Worm (Caenorhabditis elegans) whole organism, L1 larva: ENCODE results near the gene fbxb-92.

Experiments used
- C34B4.2 ChIP-seq: sonication (generic microtip); optimal IDR thresholded peaks from 2 replicates; lab custom pipeline; 2017; ENCODE audit warnings: mild to moderate bottlenecking, missing genetic modification characterization, missing compliant biosample characterization
- Y116A8C.19 ChIP-seq: sonication (generic microtip); optimal IDR thresholded peaks from 2 replicates; lab custom pipeline; 2016; ENCODE audit warnings: missing compliant biosample characterization, missing genetic modification characterization, borderline replicate concordance
- ceh-82 ChIP-seq, 3 experiments: fragments of 150-350 bp in 1 of 3; sonication (generic microtip) in 2 of 3; optimal IDR thresholded peaks; 2 replicates each; lab custom pipeline; 2014 to 2017; ENCODE audit warnings: missing biosample characterization in 3 of 3, missing genetic modification characterization in 3 of 3
- dpl-1 ChIP-seq, 3 experiments: fragments of 150-350 bp in 2 of 3; sonication (generic microtip) in 1 of 3; optimal IDR thresholded peaks; 2 replicates each; lab custom pipeline; 2014 to 2017; ENCODE audit warnings: missing biosample characterization in 3 of 3, missing genetic modification characterization in 3 of 3, missing genetic modification reagents in 3 of 3
- dsc-1 ChIP-seq: sonication (generic microtip); optimal IDR thresholded peaks from 2 replicates; lab custom pipeline; 2016; ENCODE audit warnings: mild to moderate bottlenecking, missing genetic modification characterization, missing compliant biosample characterization
- efl-1 ChIP-seq, 4 experiments: fragments of 150-350 bp; optimal IDR thresholded peaks in 3 of 4; peaks in 1 of 4; 1 replicate in 1 of 4; 2 replicates in 3 of 4; lab custom pipeline; 2014; ENCODE audit warnings: missing biosample characterization in 2 of 4, missing genetic modification characterization in 2 of 4, missing genetic modification reagents in 2 of 4
- efl-3 ChIP-seq: fragments of 200-800 bp; sonication (Bioruptor generic); optimal IDR thresholded peaks from 2 replicates; lab custom pipeline; 2018; ENCODE audit warnings: mild to moderate bottlenecking, missing genetic modification characterization, missing compliant biosample characterization
- egl-13 ChIP-seq: sonication (generic microtip); optimal IDR thresholded peaks from 2 replicates; lab custom pipeline; 2016; ENCODE audit warnings: missing genotype, missing genetic modification reagents, missing genetic modification characterization, missing compliant biosample characterization
- elt-2 ChIP-seq: sonication (generic microtip); optimal IDR thresholded peaks from 2 replicates; lab custom pipeline; 2016; ENCODE audit warnings: missing genetic modification characterization, mild to moderate bottlenecking, inconsistent platforms, missing compliant biosample characterization, missing genetic modification reagents
- fkh-10 ChIP-seq: sonication (generic microtip); optimal IDR thresholded peaks from 2 replicates; lab custom pipeline; 2017; ENCODE audit warnings: missing biosample characterization, missing genetic modification reagents, missing genetic modification characterization
- fkh-8 ChIP-seq: sonication (generic microtip); optimal IDR thresholded peaks from 2 replicates; lab custom pipeline; 2016; ENCODE audit warnings: mild to moderate bottlenecking, missing genetic modification characterization, missing compliant biosample characterization
- hlh-4 ChIP-seq: sonication (generic microtip); optimal IDR thresholded peaks from 2 replicates; lab custom pipeline; 2016; ENCODE audit warnings: mild to moderate bottlenecking, missing genetic modification characterization, missing compliant biosample characterization
- hpl-2 ChIP-seq: fragments of 150-350 bp; optimal IDR thresholded peaks from 2 replicates; lab custom pipeline; 2014; ENCODE audit warnings: missing biosample characterization, missing genetic modification reagents, missing genetic modification characterization
- irx-1 ChIP-seq: sonication (generic microtip); optimal IDR thresholded peaks from 2 replicates; lab custom pipeline; 2016; ENCODE audit warnings: missing genetic modification characterization, missing compliant biosample characterization
- lin-14 ChIP-seq: fragments of 200-800 bp; sonication (Bioruptor generic); optimal IDR thresholded peaks from 2 replicates; lab custom pipeline; 2018; ENCODE audit warnings: mild to moderate bottlenecking, missing genetic modification characterization, moderate library complexity, missing compliant biosample characterization
- lin-15B ChIP-seq: fragments of 150-350 bp; sonication (generic microtip); optimal IDR thresholded peaks from 3 replicates; lab custom pipeline; 2014; ENCODE audit warnings: missing biosample characterization, missing genetic modification characterization
- lir-3 ChIP-seq: sonication (generic microtip); optimal IDR thresholded peaks from 2 replicates; lab custom pipeline; 2016; ENCODE audit warnings: mild to moderate bottlenecking, missing genetic modification characterization, moderate library complexity, missing compliant biosample characterization; ENCODE audit not compliant: poor library complexity
- lsy-2 ChIP-seq, 2 experiments: fragments of 150-350 bp; optimal IDR thresholded peaks; 2 replicates each; lab custom pipeline; 2014; ENCODE audit warnings: missing biosample characterization in 2 of 2, missing genetic modification characterization in 2 of 2
- mab-9 ChIP-seq: fragments of 200-800 bp; sonication (Bioruptor generic); IDR thresholded peaks from 2 replicates; pipeline ENCODE4 v1.3.6; 2022; ENCODE audit warnings: missing genetic modification reagents, missing genetic modification characterization, missing compliant biosample characterization
- mep-1 ChIP-seq: fragments of 150-350 bp; optimal IDR thresholded peaks from 2 replicates; lab custom pipeline; 2014; ENCODE audit warnings: missing biosample characterization, missing genetic modification characterization
- nhr-11 ChIP-seq: fragments of 150-350 bp; optimal IDR thresholded peaks from 2 replicates; lab custom pipeline; 2014; ENCODE audit warnings: missing biosample characterization, missing genetic modification characterization
- nhr-20 ChIP-seq: sonication (generic microtip); optimal IDR thresholded peaks from 2 replicates; lab custom pipeline; 2016; ENCODE audit warnings: mild to moderate bottlenecking, missing genetic modification characterization, missing compliant biosample characterization
- nhr-237 ChIP-seq: fragments of 150-350 bp; optimal IDR thresholded peaks from 2 replicates; lab custom pipeline; 2014; ENCODE audit warnings: missing biosample characterization, missing genetic modification characterization
- nhr-28 ChIP-seq: fragments of 150-350 bp; optimal IDR thresholded peaks from 2 replicates; lab custom pipeline; 2014; ENCODE audit warnings: missing biosample characterization, missing genetic modification characterization
- pag-3 ChIP-seq: sonication (generic microtip); optimal IDR thresholded peaks from 2 replicates; lab custom pipeline; 2017; ENCODE audit warnings: missing genetic modification characterization, mild to moderate bottlenecking, missing compliant biosample characterization, antibody characterized with exemption, borderline replicate concordance; ENCODE audit not compliant: insufficient read depth
- pqm-1 ChIP-seq: sonication (generic microtip); optimal IDR thresholded peaks from 3 replicates; lab custom pipeline; 2017; ENCODE audit warnings: missing biosample characterization, missing genetic modification characterization
- rnt-1 ChIP-seq: sonication (generic microtip); optimal IDR thresholded peaks from 2 replicates; lab custom pipeline; 2016; ENCODE audit warnings: mild to moderate bottlenecking, missing genetic modification characterization, moderate library complexity, missing compliant biosample characterization
- snpc-4 ChIP-seq: fragments of 150-350 bp; optimal IDR thresholded peaks from 2 replicates; lab custom pipeline; 2014; ENCODE audit warnings: missing biosample characterization, missing genetic modification characterization
- sptf-1 ChIP-seq: fragments of 150-350 bp; optimal IDR thresholded peaks from 2 replicates; lab custom pipeline; 2014; ENCODE audit warnings: missing biosample characterization, missing genetic modification characterization
- sup-37 ChIP-seq: fragments of 200-800 bp; sonication (Bioruptor generic); optimal IDR thresholded peaks from 2 replicates; lab custom pipeline; 2018; ENCODE audit warnings: mild to moderate bottlenecking, missing genetic modification characterization, missing compliant biosample characterization
- swsn-7 ChIP-seq: sonication (generic microtip); optimal IDR thresholded peaks from 2 replicates; lab custom pipeline; 2016; ENCODE audit warnings: missing genetic modification characterization, missing compliant biosample characterization
- tlp-1 ChIP-seq: fragments of 150-350 bp; optimal IDR thresholded peaks from 2 replicates; lab custom pipeline; 2014; ENCODE audit warnings: missing biosample characterization, missing genetic modification characterization
- unc-130 ChIP-seq: fragments of 150-350 bp; optimal IDR thresholded peaks from 2 replicates; lab custom pipeline; 2017; ENCODE audit warnings: missing biosample characterization, missing genetic modification characterization, inconsistent platforms
- unc-62 ChIP-seq: fragments of 150-350 bp; optimal IDR thresholded peaks from 2 replicates; lab custom pipeline; 2014; ENCODE audit warnings: missing biosample characterization, missing genetic modification reagents, missing genetic modification characterization
- ztf-4 ChIP-seq: fragments of 150-350 bp; optimal IDR thresholded peaks from 2 replicates; lab custom pipeline; 2014; ENCODE audit warnings: missing biosample characterization, missing genetic modification characterization

fbxb-92 gene

DNA sequence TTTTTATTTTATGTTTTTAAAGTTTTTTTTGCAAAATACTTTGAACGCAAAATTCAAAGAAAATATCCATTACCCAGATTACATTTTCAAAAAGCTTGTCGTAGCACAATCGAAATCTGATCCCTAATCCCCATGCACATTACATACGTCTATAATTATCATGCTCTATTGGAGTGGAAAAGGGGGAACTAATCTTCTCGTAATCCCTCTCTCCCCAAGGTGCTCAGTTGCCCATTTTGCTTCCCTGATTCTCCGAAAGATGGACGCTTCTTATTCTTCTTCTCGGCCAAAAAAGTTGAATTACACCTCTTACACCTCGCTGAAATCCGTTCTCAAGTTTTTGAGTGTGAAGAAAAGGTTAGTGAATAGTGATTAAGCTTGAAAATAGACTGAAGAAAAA lies 36.3 kb downstream of the fbxb-92 start, which contains the start of gene fbxc-53:
Gene fbxc-53, plus strand, starts transcription at position 245 of the 400 bp plus-strand sequence.
- TF ChIP-seq unc-130 (tag; lab: Kevin White, UChicago) (no peak), dsc-1 (tag; lab: Kevin White, UChicago) (peak; percentile 77), nhr-28 (tag; lab: Kevin White, UChicago) (no peak), dpl-1 (GFP tag; optimal IDR thresholded peaks at IDR 0.05; lab: Kevin White, UChicago) (no peak), rnt-1 (no peak), unc-62 (GFP tag; lab: Kevin White, UChicago) (no peak), tlp-1 (tag; lab: Kevin White, UChicago) (no peak), fkh-8 (peak; percentile 45), nhr-11 (tag; lab: Kevin White, UChicago) (no peak), mab-9 (GFP tag; lab: Robert Waterston, UW) (no peak), pag-3 (tag; lab: Kevin White, UChicago) (no peak), efl-3 (no peak), pqm-1 (tag; lab: Kevin White, UChicago) (no peak), lsy-2 (tag; optimal IDR thresholded peaks at IDR 0.05; lab: Kevin White, UChicago) (no peak)

DNA sequence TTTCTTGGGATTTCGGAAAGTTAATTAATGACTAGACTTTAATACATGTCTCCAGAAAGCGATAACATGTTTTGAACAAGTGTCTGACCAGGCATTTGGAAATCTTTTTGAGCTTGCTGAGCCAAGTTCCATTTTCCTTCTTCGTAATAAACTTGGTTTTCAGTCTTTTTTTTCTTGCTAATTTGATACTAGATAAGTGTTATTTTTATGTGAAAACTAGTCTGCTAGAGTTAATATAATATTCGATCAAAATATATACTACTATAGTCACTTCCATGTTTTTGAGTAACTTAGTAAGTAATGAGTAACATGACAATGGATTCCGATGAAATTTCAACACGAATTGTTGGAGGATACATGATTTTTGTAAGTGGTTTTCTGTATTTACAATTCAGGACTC lies 38.0 kb downstream of the fbxb-92 start, which contains the start of gene srx-110:
Gene srx-110, plus strand, starts transcription at position 301 of the 400 bp plus-strand sequence.
- TF ChIP-seq snpc-4 (no peak), hpl-2 (GFP tag; lab: Kevin White, UChicago) (no peak), lir-3 (tag; lab: Kevin White, UChicago) (no peak), unc-130 (tag; lab: Kevin White, UChicago) (no peak), C34B4.2 (tag; lab: Kevin White, UChicago) (no peak), sup-37 (no peak), ceh-82 (tag; optimal IDR thresholded peaks at IDR 0.05; lab: Kevin White, UChicago) (no peak), ztf-4 (tag; lab: Kevin White, UChicago) (no peak), irx-1 (tag; lab: Kevin White, UChicago) (no peak), lin-15B (tag; lab: Kevin White, UChicago) (no peak)

DNA sequence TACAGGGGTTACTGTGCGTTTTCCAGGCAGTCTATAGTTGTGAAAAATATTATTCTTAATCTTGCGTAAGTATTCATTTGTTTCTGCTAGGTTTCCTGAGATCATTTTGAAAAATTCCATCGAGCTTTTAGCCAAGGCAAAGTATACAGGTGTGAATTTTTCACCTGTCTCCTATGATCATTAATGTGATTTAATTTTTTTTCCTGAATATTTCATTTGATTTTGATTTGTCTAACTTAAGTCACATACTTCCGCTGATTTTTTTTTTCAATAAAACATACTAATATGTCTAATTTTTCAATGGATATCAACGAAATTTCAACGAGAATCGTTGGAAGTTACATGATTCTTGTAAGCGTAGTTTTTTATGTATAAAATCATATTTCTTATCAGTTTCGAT lies 42.0 kb downstream of the fbxb-92 start, which contains the start of gene srx-108:
Gene srx-108, plus strand, starts transcription at position 301 of the 400 bp plus-strand sequence.
- TF ChIP-seq mab-9 (GFP tag; lab: Robert Waterston, UW), result no peak
- no peak for TF ChIP-seq sptf-1 (tag; lab: Kevin White, UChicago)
- TF ChIP-seq efl-1 (optimal IDR thresholded peaks at IDR 0.05; lab: Kevin White, UChicago), result no peak
- TF ChIP-seq efl-1 (GFP tag; optimal IDR thresholded peaks at IDR 0.05 in 1 of 2; lab: Kevin White, UChicago), result peak in 1 of 2 experiments; percentile 54

DNA sequence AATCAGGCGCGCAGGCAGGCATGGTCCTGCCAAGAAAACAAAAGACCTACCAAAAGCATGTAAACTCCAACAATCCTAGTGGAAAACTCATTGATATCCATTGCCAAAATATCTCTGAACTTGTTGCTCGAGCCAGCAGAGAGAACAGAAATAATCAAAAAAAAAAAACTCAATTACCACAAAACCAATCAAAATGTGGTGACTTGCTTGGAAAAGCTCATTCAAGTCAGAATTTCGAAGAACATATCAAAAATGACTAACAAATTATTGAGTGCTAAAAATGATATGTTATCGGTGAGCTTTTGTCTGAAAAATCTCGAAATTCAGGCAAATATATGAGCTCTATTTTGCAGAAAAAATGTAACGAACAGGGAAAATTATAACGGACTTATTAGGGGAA lies 46.0 kb downstream of the fbxb-92 start, which contains the start of gene srx-105:
Gene srx-105, minus strand, starts transcription at position 101 of the 400 bp plus-strand sequence.
- TF ChIP-seq Y116A8C.19 (tag; lab: Kevin White, UChicago), result no peak
- TF ChIP-seq swsn-7 (tag; lab: Kevin White, UChicago), result no peak
- TF ChIP-seq elt-2, result no peak
- no peak for TF ChIP-seq hlh-4 (tag; lab: Kevin White, UChicago)
- no peak for TF ChIP-seq mab-9 (GFP tag; lab: Robert Waterston, UW)
- no peak for TF ChIP-seq nhr-20
- no peak for TF ChIP-seq nhr-237
- TF ChIP-seq, all 84 proteins: peak for 0

DNA sequence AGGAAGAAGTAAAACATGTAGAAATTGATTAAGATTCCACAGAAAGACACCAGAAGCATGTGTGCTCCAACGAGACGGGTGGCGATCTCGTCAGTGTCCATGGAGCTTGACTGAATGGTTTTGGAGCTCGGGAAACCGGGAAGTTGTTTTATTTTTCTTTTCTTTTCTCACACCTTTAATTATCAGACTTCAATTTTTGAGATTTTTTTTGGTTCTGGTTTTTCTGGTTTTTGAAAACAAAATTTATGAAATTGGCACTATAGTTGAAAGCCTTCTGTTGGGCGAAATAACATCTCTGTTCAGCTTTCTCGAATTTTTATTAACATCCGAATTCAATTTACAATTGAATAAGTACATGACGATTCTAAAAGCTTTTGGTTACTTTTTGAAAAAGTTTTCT lies 47.7 kb downstream of the fbxb-92 start, which contains the start of gene srx-104:
Gene srx-104, minus strand, starts transcription at position 101 of the 400 bp plus-strand sequence.
- TF ChIP-seq lin-15B (tag; lab: Kevin White, UChicago), result no peak
- no peak for TF ChIP-seq mep-1 (tag; lab: Kevin White, UChicago)
- no peak for TF ChIP-seq fkh-10 (GFP tag; lab: Kevin White, UChicago)
- TF ChIP-seq lin-14 (GFP tag; lab: Kevin White, UChicago), result no peak
- no peak for TF ChIP-seq efl-3
- no peak for TF ChIP-seq egl-13 (tag; lab: Kevin White, UChicago)
